Fruit fly (Drosophila melanogaster) Kc167 (cell line): ENCODE measurements around the gene CG17839.

Experiments used
- Myc ChIP-seq: fragments of >200 bp; optimal IDR thresholded peaks from 2 replicates; lab custom pipeline; 2017; ENCODE audit warnings: missing external identifiers
- Sin3A ChIP-seq: fragments of >200 bp; optimal IDR thresholded peaks from 2 replicates; lab custom pipeline; 2018; ENCODE audit warnings: missing external identifiers
- h ChIP-seq: fragments of >200 bp; optimal IDR thresholded peaks from 3 replicates; lab custom pipeline; 2018; ENCODE audit warnings: missing external identifiers
- insv ChIP-seq: fragments of >200 bp; optimal IDR thresholded peaks from 3 replicates; lab custom pipeline; 2018; ENCODE audit warnings: missing external identifiers
- psq ChIP-seq: fragments of >200 bp; optimal IDR thresholded peaks from 2 replicates; lab custom pipeline; 2017; ENCODE audit warnings: missing external identifiers
- ttk ChIP-seq: sonication (Bioruptor generic); optimal IDR thresholded peaks from 2 replicates; lab custom pipeline; 2017; ENCODE audit warnings: missing external identifiers

CG17839 gene

dm6 chr3L:14786230-14786850, 18.6 kb upstream of the CG17839 start, which contains the start of the genes bmm and Tdrd3:
Gene bmm (minus strand): TSS chr3L:14786412.
Gene Tdrd3 (plus strand): TSS chr3L:14786791.
- no peak for TF ChIP-seq psq (lab: Kevin White, UChicago)
- no peak for TF ChIP-seq insv (lab: Kevin White, UChicago)
- no peak for TF ChIP-seq ttk
- TF ChIP-seq Sin3A (lab: Kevin White, UChicago): no peak
- no peak for TF ChIP-seq Myc
- no peak for TF ChIP-seq h

dm6 chr3L:14789676-14790075, 15.3 kb upstream of the CG17839 start, which contains the start of gene Helz:
Gene Helz (plus strand): TSS chr3L:14789935.
- no peak for TF ChIP-seq insv (lab: Kevin White, UChicago)
- no peak for TF ChIP-seq Sin3A (lab: Kevin White, UChicago)
- no peak for TF ChIP-seq h
- no peak for TF ChIP-seq ttk

- TF ChIP-seq h: no peak
- TF ChIP-seq Sin3A (lab: Kevin White, UChicago): no peak
- TF ChIP-seq psq (lab: Kevin White, UChicago): no peak
- no peak for TF ChIP-seq insv (lab: Kevin White, UChicago)
- TF ChIP-seq ttk: no peak
- TF ChIP-seq Myc: no peak
These were observed 14.8 kb upstream of the CG17839 start for dm6 chr3L:14790127-14790589.

dm6 chr3L:14790849-14791646, 13.9 kb upstream of the CG17839 start:
- TF ChIP-seq Myc: no peak
- TF ChIP-seq insv (lab: Kevin White, UChicago): no peak
- no peak for TF ChIP-seq h
- TF ChIP-seq Sin3A (lab: Kevin White, UChicago): no peak
- TF ChIP-seq ttk: no peak
- no peak for TF ChIP-seq psq (lab: Kevin White, UChicago)

dm6 chr3L:14801854-14802616, 2.9 kb upstream of the CG17839 start, which contains the start of gene NHP2:
Gene NHP2 (minus strand): TSS chr3L:14802168.
- TF ChIP-seq h: no peak
- TF ChIP-seq Myc: no peak
- TF ChIP-seq insv (lab: Kevin White, UChicago): no peak
- TF ChIP-seq psq (lab: Kevin White, UChicago): no peak
- TF ChIP-seq ttk: no peak
- TF ChIP-seq Sin3A (lab: Kevin White, UChicago): no peak

dm6 chr3L:14803236-14803635, 1.7 kb upstream of the CG17839 start, which contains the start of gene gnu:
Gene gnu (minus strand): TSS chr3L:14803360.
- TF ChIP-seq insv (lab: Kevin White, UChicago) (no peak), psq (lab: Kevin White, UChicago) (no peak), Myc (no peak), ttk (no peak), Sin3A (lab: Kevin White, UChicago) (no peak), h (no peak)

dm6 chr3L:14816666-14817065, 11.7 kb downstream of the CG17839 start:
- TF ChIP-seq Myc (no peak), h (no peak), insv (lab: Kevin White, UChicago) (no peak), psq (lab: Kevin White, UChicago) (no peak), ttk (no peak), Sin3A (lab: Kevin White, UChicago) (no peak)

- TF ChIP-seq Sin3A (lab: Kevin White, UChicago) (no peak), insv (lab: Kevin White, UChicago) (no peak)
These were observed 16.2 kb downstream of the CG17839 start for dm6 chr3L:14821133-14821532.

- no peak for TF ChIP-seq h
- no peak for TF ChIP-seq Myc
- TF ChIP-seq insv (lab: Kevin White, UChicago): no peak
- TF ChIP-seq Sin3A (lab: Kevin White, UChicago): no peak
- TF ChIP-seq ttk: no peak
- no peak for TF ChIP-seq psq (lab: Kevin White, UChicago)
These were observed 17.4 kb downstream of the CG17839 start for dm6 chr3L:14822364-14822763.

- TF ChIP-seq Myc (no peak), h (no peak), ttk (no peak)
These were observed 42.5 kb downstream of the CG17839 start for dm6 chr3L:14847415-14847814.

dm6 chr3L:14875608-14876007, 70.7 kb downstream of the CG17839 start:
- TF ChIP-seq Sin3A (lab: Kevin White, UChicago) (no peak), psq (lab: Kevin White, UChicago) (no peak), h (no peak)

dm6 chr3L:14894316-14894715, 89.4 kb downstream of the CG17839 start, which contains the start of gene CG34245:
Gene CG34245 (minus strand): TSS chr3L:14894416.
- TF ChIP-seq h (no peak), insv (lab: Kevin White, UChicago) (no peak), ttk (no peak), Sin3A (lab: Kevin White, UChicago) (no peak), Myc (no peak), psq (lab: Kevin White, UChicago) (no peak)
